Fruit fly (Drosophila melanogaster) whole organism: Measurements from ENCODE around the gene CG1246.

ENCODE experiments used
- EcR ChIP-seq, 2 experiments: fragments of >200 bp; optimal IDR thresholded peaks; 2 replicates each; lab custom pipeline; 2017; ENCODE audit warnings: missing biosample characterization in 2 of 2, missing genetic modification characterization in 2 of 2, missing genetic modification reagents in 2 of 2
- usp ChIP-seq: fragments of >200 bp; optimal IDR thresholded peaks from 2 replicates; lab custom pipeline; 2017; ENCODE audit warnings: missing biosample characterization, missing genetic modification characterization, mixed read lengths

DNA sequence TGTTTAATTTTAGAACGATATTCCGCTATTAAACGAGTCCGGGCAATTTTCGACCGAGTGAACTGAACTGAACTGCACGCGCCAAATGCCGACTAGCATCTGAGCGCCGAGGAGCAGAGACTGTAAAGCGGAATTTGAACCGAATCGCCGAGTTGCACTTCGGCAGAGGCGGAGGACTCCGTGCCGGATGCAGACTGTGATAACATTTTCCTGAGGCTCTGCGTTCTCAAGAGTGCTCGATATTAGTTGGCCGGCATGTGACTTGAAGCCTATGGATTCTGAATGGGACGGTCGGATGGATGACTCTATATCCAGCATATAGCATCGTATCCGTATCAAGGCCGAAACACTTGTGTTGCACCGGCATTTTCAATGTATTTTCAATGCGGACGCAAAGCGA is 17.9 kb upstream of the CG1246 start, which contains the start of gene Pxn:
- no peak for TF ChIP-seq EcR (GFP tag; optimal IDR thresholded peaks at IDR 0.05; lab: Kevin White, UChicago)
- TF ChIP-seq usp (GFP tag; lab: Kevin White, UChicago), result no peak
